Fruit fly (Drosophila melanogaster): Measurements from ENCODE around the gene CG15594.

dm6 chr3R:6304947-6305346, 17.4 kb downstream of the CG15594 start, which contains the start of gene Osi16:
- TF ChIP-seq ttk (optimal IDR thresholded peaks at IDR 0.05) (no peak), psq (optimal IDR thresholded peaks at IDR 0.05) (no peak), h (optimal IDR thresholded peaks at IDR 0.05) (no peak), Myc (optimal IDR thresholded peaks at IDR 0.05) (no peak), insv (optimal IDR thresholded peaks at IDR 0.05) (no peak)

All from Kc167 (cell line).